Worm (Caenorhabditis elegans) whole organism, L4/young adult: ENCODE measurements around the gene T16H12.9.

Source experiments
- W03F9.2 ChIP-seq: fragments of 150-350 bp; optimal IDR thresholded peaks from 2 replicates; lab custom pipeline; 2014; ENCODE audit warnings: missing biosample characterization, missing genetic modification characterization
- dao-5 ChIP-seq: sonication (generic microtip); optimal IDR thresholded peaks from 2 replicates; lab custom pipeline; 2016; ENCODE audit warnings: missing genotype, missing genetic modification characterization, moderate library complexity, missing compliant biosample characterization
- him-1 ChIP-seq: sonication (generic microtip); optimal IDR thresholded peaks from 2 replicates; lab custom pipeline; 2016; ENCODE audit warnings: missing genotype, missing genetic modification reagents, missing genetic modification characterization, missing compliant biosample characterization

T16H12.9 gene

DNA sequence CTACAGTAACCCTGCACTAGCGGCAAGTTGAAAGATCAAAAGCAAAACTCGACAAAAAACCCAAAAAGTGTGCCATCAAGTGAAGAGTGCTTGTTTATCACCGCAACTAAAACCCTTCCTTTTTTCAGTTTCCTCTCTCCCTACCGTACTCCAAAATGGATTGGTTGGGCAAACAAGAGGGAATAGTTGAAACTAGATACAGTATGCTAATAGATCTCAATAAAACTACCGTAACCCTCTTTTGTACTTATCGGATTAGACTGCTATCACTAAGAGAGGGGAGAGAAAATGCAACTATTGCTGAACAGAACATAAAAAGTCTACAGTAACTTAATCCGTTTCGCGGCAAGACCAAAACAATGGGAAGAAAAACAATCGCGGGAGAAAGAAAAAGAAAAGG lies 13.7 kb upstream of the T16H12.9 start:
- TF ChIP-seq dao-5 (tag; lab: Kevin White, UChicago) (no peak), him-1 (tag; lab: Kevin White, UChicago) (no peak), W03F9.2 (tag; lab: Kevin White, UChicago) (no peak)

- TF ChIP-seq him-1 (tag; lab: Kevin White, UChicago): peak; percentile 39
- peak; percentile 66 for TF ChIP-seq W03F9.2 (tag; lab: Kevin White, UChicago)
- TF ChIP-seq dao-5 (tag; lab: Kevin White, UChicago): no peak
Observed at ce11 chrIII:10096525-10096972, 12.5 kb upstream of the T16H12.9 start.

ce11 chrIII:10097981-10098380 lies 11.1 kb upstream of the T16H12.9 start, which contains the start of gene spop-1:
Gene spop-1, minus strand, starts transcription at chrIII:10098081.
- TF ChIP-seq W03F9.2 (tag; lab: Kevin White, UChicago): no peak
- TF ChIP-seq him-1 (tag; lab: Kevin White, UChicago): no peak

ce11 chrIII:10101352-10101751 lies 7.7 kb upstream of the T16H12.9 start, which contains the start of gene kel-10:
Gene kel-10, minus strand, starts transcription at chrIII:10101452.
- TF ChIP-seq him-1 (tag; lab: Kevin White, UChicago): no peak

- TF ChIP-seq W03F9.2 (tag; lab: Kevin White, UChicago): no peak
- TF ChIP-seq dao-5 (tag; lab: Kevin White, UChicago): no peak
- TF ChIP-seq him-1 (tag; lab: Kevin White, UChicago): no peak
Observed at ce11 chrIII:10106390-10106789, 2.7 kb upstream of the T16H12.9 start, which contains the start of gene srt-55. Gene srt-55, minus strand, starts transcription at chrIII:10106490.

DNA sequence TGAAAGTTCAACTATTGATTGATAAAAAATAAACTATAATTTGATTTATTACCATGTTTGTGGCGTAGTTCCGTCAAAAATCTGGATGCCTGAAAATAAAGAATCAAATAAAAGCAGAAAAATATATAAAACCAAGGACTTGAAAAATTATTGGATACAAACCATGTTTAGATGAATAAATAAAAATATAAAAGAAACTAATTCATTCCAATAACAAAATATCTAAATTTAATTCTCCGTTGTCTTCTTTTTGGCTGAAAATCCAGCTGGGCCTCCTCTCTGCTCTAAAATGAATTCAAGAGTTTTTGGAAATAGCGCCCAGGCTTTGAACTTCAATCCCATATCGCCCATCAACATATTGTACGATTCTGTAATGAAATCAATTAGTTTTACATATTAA lies 3.9 kb downstream of the T16H12.9 start, which contains the start of gene vps-29:
Gene vps-29 (minus strand): TSS at position 101 of the 400 bp plus-strand sequence.
- TF ChIP-seq dao-5 (tag; lab: Kevin White, UChicago) (no peak), W03F9.2 (tag; lab: Kevin White, UChicago) (no peak), him-1 (tag; lab: Kevin White, UChicago) (no peak)

ce11 chrIII:10114662-10115061 lies 5.6 kb downstream of the T16H12.9 start, which contains the start of the genes ZK1128.1 and mett-10:
Gene ZK1128.1, minus strand, starts transcription at chrIII:10114760.
Gene mett-10, plus strand, starts transcription at chrIII:10115036.
- TF ChIP-seq dao-5 (tag; lab: Kevin White, UChicago) (no peak), him-1 (tag; lab: Kevin White, UChicago) (no peak), W03F9.2 (tag; lab: Kevin White, UChicago) (no peak)

DNA sequence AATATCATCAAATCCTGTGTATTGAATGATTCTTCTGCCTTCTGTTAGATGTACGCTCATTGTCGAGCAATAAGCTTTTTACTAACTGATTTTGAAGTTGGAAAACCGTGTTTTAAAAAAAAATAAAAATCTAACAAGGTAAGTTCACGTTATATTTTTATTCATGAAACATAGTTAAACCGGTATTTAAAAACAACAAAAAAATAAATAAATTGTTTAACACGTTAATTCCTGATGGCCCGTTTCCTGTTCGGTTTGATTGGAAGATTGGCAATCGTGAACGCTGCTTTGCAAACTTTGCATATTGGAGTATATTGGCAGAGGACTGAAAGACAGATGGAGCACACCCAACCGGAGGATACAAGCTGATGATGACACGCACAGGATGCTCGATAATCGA lies 9.7 kb downstream of the T16H12.9 start, which contains the start of gene ZK1128.3:
Gene ZK1128.3 (minus strand): TSS at position 101 of the 400 bp plus-strand sequence.
- TF ChIP-seq dao-5 (tag; lab: Kevin White, UChicago) (no peak), him-1 (tag; lab: Kevin White, UChicago) (no peak), W03F9.2 (tag; lab: Kevin White, UChicago) (no peak)

DNA sequence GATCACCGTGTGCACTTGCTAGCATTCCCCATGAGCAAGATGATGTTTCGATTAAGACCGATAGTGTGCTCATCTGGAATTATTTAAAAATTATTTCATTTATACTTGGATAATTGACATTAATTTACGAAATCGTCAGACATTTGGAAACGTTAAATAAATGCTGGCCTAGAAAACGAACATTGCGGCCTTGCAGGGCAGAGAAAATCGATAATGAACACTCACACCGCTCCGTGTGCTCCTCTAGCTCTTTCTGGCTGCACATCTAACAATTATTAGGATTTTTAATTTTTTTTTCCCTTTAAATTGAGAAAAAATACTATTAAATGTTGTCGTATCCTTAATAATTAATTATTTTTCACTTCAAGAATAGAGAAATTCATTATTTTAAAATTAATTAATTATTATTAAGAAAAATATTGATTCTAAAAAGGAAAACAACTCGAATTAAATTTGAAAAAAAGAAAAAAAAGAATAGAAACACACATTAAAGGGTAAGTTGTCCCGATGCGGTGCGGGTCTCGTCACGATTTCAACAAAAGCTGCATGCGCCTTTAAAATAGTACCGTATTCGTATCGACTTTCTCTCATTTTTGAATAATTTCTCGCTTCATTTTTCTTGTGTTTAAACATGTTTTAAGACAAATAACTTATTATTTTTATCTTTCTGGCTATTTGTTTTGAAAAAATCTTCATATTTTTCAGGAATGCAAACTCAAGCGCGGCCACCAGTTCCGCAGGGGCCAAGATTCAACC lies 11.2 kb downstream of the T16H12.9 start, which contains the start of the genes gtf-2H3 and ham-3:
Gene gtf-2H3 (minus strand): TSS at position 73 of the 756 bp plus-strand sequence.
Gene ham-3 (plus strand): TSS at position 706 of the 756 bp plus-strand sequence.
- TF ChIP-seq him-1 (tag; lab: Kevin White, UChicago): no peak
- TF ChIP-seq W03F9.2 (tag; lab: Kevin White, UChicago): peak; percentile 24
- no peak for TF ChIP-seq dao-5 (tag; lab: Kevin White, UChicago)

DNA sequence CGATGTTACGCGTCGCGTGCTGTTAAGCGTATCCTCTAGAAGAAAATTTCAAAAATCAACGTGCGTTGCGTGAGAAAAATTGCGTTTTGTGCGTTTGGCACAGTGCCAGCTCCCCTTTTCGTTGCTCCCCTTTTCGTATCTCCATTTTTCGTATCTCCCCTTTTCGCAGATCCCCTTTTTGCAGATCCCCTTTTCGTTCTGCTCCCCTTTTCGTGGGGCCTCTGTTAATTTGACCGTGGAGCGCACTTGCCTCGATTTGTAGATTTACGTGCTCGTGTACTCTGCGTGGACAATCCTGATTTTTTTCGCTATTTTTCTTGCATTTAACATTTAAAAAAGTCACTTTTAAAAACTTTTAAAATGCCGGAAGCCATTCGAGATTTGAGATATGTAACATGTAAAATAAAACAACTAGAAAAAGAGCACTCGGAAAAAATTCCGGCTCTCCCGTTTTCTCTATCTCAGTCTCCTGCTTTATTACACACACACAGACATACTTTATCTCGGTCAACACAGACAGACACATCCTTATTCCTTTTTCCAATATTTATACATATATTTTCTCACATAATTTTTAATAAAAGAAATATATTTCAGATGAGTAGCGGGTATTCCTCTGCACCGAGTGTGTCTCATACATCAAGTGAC lies 14.6 kb downstream of the T16H12.9 start, which contains the start of gene ttll-4:
Gene ttll-4 (plus strand): TSS at position 598 of the 648 bp plus-strand sequence.
- peak; percentile 38 for TF ChIP-seq him-1 (tag; lab: Kevin White, UChicago)
- no peak for TF ChIP-seq W03F9.2 (tag; lab: Kevin White, UChicago)

DNA sequence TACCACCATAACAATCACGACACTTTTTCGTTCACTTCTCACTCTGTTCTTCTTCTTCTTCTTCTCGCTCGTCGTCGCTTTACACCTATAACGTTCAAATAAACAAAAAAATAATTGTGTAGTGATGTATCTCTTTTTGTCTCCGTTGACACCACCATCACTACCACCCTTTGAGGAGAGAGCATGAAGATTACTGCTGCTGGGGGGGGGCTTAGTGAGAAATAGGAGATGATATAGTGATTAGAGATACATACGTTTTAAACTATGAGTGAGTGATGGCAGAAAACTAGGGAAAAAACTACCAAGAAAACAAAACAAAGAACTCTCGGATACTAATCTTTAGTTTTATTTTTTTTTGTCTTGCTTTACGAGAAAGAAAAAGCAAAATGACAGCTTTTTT lies 17.3 kb downstream of the T16H12.9 start:
- TF ChIP-seq W03F9.2 (tag; lab: Kevin White, UChicago) (no peak), him-1 (tag; lab: Kevin White, UChicago) (no peak), dao-5 (tag; lab: Kevin White, UChicago) (no peak)

DNA sequence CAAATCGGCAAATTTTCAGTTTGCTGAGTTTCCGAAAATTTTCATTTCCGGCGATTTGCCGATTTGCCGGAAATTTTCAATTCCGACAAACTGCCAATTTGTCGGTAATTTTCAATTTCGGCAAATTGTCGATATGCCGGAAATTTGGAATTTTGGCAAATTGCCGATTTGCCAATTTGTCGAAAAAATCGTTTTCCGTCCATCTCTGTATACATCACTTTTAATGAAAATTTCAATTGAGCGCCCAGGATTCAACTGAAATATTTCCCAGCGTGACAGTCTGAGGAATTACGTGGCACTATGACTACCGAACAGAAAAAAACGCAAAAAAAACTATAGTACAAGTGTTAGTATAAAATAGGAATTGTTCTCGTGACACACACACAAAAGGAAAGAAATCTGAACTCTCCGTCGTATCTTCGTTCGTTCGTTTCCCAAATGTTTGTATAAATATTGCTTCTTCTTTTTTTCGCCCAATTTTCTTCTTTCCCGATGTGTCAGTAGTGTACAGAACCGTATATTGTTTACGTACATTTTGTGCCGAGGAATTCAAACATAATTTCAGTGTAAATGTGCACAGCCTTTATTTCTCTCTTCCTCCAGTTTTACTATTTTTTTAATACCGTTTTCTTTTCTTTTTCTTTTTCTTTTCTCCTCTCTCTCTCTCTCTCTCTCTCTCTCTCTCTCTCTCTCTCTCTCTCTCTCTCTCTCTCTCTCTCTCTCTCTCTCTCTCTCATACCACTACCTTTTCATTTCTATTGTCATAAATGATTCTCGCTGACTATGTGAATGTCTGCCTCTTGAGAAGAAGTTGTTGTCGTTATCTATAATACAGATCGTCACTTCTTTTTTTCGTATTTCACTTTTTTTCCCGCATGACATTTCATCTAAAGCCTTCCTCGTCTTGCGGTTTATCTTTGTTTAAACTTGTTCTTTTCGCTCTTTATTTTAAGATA lies 23.7 kb downstream of the T16H12.9 start:
- TF ChIP-seq W03F9.2 (tag; lab: Kevin White, UChicago) (no peak), dao-5 (tag; lab: Kevin White, UChicago) (no peak), him-1 (tag; lab: Kevin White, UChicago) (no peak)
